Fruit fly (Drosophila melanogaster): Measurements from ENCODE around the gene Gal.

Gal gene

dm6 chr2L:6045484-6045883 lies 38.9 kb upstream of the Gal start:
- TF ChIP-seq CG42726 (GFP tag; IDR thresholded peaks at IDR 0.05; ENCODE audit: partially characterized antibody), result 0 out of 2 replicates have a peak, but pooled peaks have one; percentile 20
- no peak for TF ChIP-seq CG32767 (GFP tag; IDR thresholded peaks at IDR 0.05)

- peak; percentile 64 for TF ChIP-seq pzg (GFP tag; optimal IDR thresholded peaks at IDR 0.05)
- peak; percentile 45 for TF ChIP-seq kni (GFP tag; optimal IDR thresholded peaks at IDR 0.05)
- peak; percentile 68 for TF ChIP-seq Xbp1 (GFP tag; optimal IDR thresholded peaks at IDR 0.05)
- peak; percentile 8 for TF ChIP-seq CG30020 (tag; optimal IDR thresholded peaks at IDR 0.05)
- TF ChIP-seq Neu2 (GFP tag; optimal IDR thresholded peaks at IDR 0.05; ENCODE audit: borderline replicate concordance), result no peak
- no peak for TF ChIP-seq D19A (tag; optimal IDR thresholded peaks at IDR 0.05)
- TF ChIP-seq BEAF-32 (GFP tag; optimal IDR thresholded peaks at IDR 0.05), result peak; percentile 31
- no peak for TF ChIP-seq HLH4C (GFP tag; IDR thresholded peaks at IDR 0.05; ENCODE audit: partially characterized antibody)
- TF ChIP-seq CG1603 (tag; optimal IDR thresholded peaks at IDR 0.05), result peak; percentile 69
- TF ChIP-seq MBD-R2 (GFP tag; IDR thresholded peaks at IDR 0.05), result peak; percentile 82
- TF ChIP-seq YL-1 (GFP tag; optimal IDR thresholded peaks at IDR 0.05), result peak; percentile 26
- TF ChIP-seq Elba2 (GFP tag; optimal IDR thresholded peaks at IDR 0.05), result peak; percentile 10
- TF ChIP-seq CG9727 (GFP tag; optimal IDR thresholded peaks at IDR 0.05), result peak; percentile 51
- peak; percentile 67 for TF ChIP-seq Fer1 (GFP tag; optimal IDR thresholded peaks at IDR 0.05)
- peak; percentile 57 for TF ChIP-seq Hsf (GFP tag; optimal IDR thresholded peaks at IDR 0.05)
- no peak for TF ChIP-seq bowl (GFP tag; IDR thresholded peaks at IDR 0.05)
- TF ChIP-seq Doc3 (GFP tag; IDR thresholded peaks at IDR 0.05; ENCODE audit: partially characterized antibody), result peak; percentile 31; the same call in 1 of the 3 replicates
- peak; percentile 25 for TF ChIP-seq CG10979 (tag; optimal IDR thresholded peaks at IDR 0.05)
- peak; percentile 38 for TF ChIP-seq tin (GFP tag; optimal IDR thresholded peaks at IDR 0.05)
- no peak for TF ChIP-seq h (optimal IDR thresholded peaks at IDR 0.05)
- TF ChIP-seq CG10209 (GFP tag; optimal IDR thresholded peaks at IDR 0.05), result peak; percentile 20
- peak; percentile 17 for TF ChIP-seq trh (GFP tag; optimal IDR thresholded peaks at IDR 0.05)
- no peak for TF ChIP-seq CG8765 (GFP tag; IDR thresholded peaks at IDR 0.05)
- TF ChIP-seq CG2120 (GFP tag; optimal IDR thresholded peaks at IDR 0.05), result peak; percentile 85
- TF ChIP-seq CG18476 (GFP tag; optimal IDR thresholded peaks at IDR 0.05), result peak; percentile 30
- TF ChIP-seq Pdp1 (GFP tag; optimal IDR thresholded peaks at IDR 0.05), result peak; percentile 71 to 83
- TF ChIP-seq kay (GFP tag; optimal IDR thresholded peaks at IDR 0.05), result peak; percentile 33
- peak; percentile 69 for TF ChIP-seq CG15601 (tag; optimal IDR thresholded peaks at IDR 0.05)
- TF ChIP-seq gt (GFP tag; IDR thresholded peaks at IDR 0.05), result no peak
- no peak for TF ChIP-seq Rx (GFP tag; IDR thresholded peaks at IDR 0.05)
- TF ChIP-seq lola (GFP tag; optimal IDR thresholded peaks at IDR 0.05), result peak in 1 of 3 experiments; percentile 45
- peak; percentile 27 for TF ChIP-seq Mad (GFP tag; optimal IDR thresholded peaks at IDR 0.05)
- TF ChIP-seq wor (GFP tag; IDR thresholded peaks at IDR 0.05), result no peak
- no peak for TF ChIP-seq CG10431 (GFP tag; optimal IDR thresholded peaks at IDR 0.05)
- TF ChIP-seq emc (GFP tag; optimal IDR thresholded peaks at IDR 0.05), result no peak
- peak; percentile 2 for TF ChIP-seq Atf-2 (GFP tag; optimal IDR thresholded peaks at IDR 0.05)
- TF ChIP-seq bcd (GFP tag; optimal IDR thresholded peaks at IDR 0.05), result peak; percentile 46
- TF ChIP-seq CG12659 (GFP tag; optimal IDR thresholded peaks at IDR 0.05), result peak; percentile 69
- TF ChIP-seq CG15514 (GFP tag; optimal IDR thresholded peaks at IDR 0.05), result peak; percentile 74
- TF ChIP-seq gfzf (GFP tag; optimal IDR thresholded peaks at IDR 0.05), result peak; percentile 16
- TF ChIP-seq HLHmδ (GFP tag; optimal IDR thresholded peaks at IDR 0.05), result no peak
- peak; percentile 69 for TF ChIP-seq phol (tag; optimal IDR thresholded peaks at IDR 0.05)
- TF ChIP-seq HLH54F (GFP tag; optimal IDR thresholded peaks at IDR 0.05), result peak; percentile 47
- peak; percentile 52 for TF ChIP-seq CG32532 (GFP tag; IDR thresholded peaks at IDR 0.05)
- TF ChIP-seq CHES-1-like (GFP tag; optimal IDR thresholded peaks at IDR 0.05), result peak; percentile 70
- TF ChIP-seq CG10654 (GFP tag; optimal IDR thresholded peaks at IDR 0.05), result peak; percentile 41
These were observed 31.2 kb upstream of the Gal start, which contains the start of the genes CG9117 and CG31643 for dm6 chr2L:6037830-6038229. Gene CG9117, minus strand, starts transcription at chr2L:6037902. Gene CG31643, plus strand, starts transcription at chr2L:6038117.

Measured in whole organism, embryonic.